Worm (Caenorhabditis elegans): ENCODE data around the gene T05G5.4.

- TF ChIP-seq F13C5.2 (tag; optimal IDR thresholded peaks at IDR 0.05) (no peak), ama-1 (optimal IDR thresholded peaks at IDR 0.05) (no peak), hmg-4 (GFP tag; optimal IDR thresholded peaks at IDR 0.05) (no peak), hmbx-1 (tag; optimal IDR thresholded peaks at IDR 0.05) (no peak), flt-1 (GFP tag; IDR thresholded peaks at IDR 0.05) (no peak)
Observed at ce11 chrIII:9789083-9789482, 40.3 kb downstream of the T05G5.4 start.

Measured in whole organism, early embryonic.